Fruit fly (Drosophila melanogaster): ENCODE measurements around the gene Fer1HCH.
A peak's percentile ranks its signal among the peaks of the same experiment; 100 is the strongest.

The Fer1HCH gene

DNA sequence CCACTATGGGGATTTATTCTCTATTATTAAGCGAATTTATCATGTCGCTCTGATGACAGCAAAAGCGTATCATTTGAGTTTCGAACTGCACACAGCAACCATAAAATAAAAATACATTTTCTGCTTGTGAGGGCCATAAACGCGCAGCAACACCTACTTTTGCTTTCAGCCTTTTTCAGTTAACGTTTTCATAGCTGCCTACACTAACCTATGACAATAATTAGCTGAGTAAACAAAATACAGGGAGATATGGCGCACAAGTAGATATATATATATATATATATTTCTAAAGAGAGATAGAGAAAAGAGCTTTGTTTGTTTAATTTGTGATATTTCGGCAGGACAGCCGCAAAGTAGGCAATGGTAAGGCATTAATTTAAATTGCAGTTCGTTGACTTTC is 42.5 kb downstream of the Fer1HCH start:
- no peak for TF ChIP-seq rgr (GFP tag; optimal IDR thresholded peaks at IDR 0.05)
- no peak for TF ChIP-seq Myc (optimal IDR thresholded peaks at IDR 0.05)
- no peak for TF ChIP-seq Hr78 (GFP tag; optimal IDR thresholded peaks at IDR 0.05)
- TF ChIP-seq Vsx2 (GFP tag; optimal IDR thresholded peaks at IDR 0.05; ENCODE audit: partially characterized antibody) = peak; percentile 69
- no peak for TF ChIP-seq Rel (GFP tag; optimal IDR thresholded peaks at IDR 0.05)
- no peak for TF ChIP-seq Rel (tag; optimal IDR thresholded peaks at IDR 0.05)

DNA sequence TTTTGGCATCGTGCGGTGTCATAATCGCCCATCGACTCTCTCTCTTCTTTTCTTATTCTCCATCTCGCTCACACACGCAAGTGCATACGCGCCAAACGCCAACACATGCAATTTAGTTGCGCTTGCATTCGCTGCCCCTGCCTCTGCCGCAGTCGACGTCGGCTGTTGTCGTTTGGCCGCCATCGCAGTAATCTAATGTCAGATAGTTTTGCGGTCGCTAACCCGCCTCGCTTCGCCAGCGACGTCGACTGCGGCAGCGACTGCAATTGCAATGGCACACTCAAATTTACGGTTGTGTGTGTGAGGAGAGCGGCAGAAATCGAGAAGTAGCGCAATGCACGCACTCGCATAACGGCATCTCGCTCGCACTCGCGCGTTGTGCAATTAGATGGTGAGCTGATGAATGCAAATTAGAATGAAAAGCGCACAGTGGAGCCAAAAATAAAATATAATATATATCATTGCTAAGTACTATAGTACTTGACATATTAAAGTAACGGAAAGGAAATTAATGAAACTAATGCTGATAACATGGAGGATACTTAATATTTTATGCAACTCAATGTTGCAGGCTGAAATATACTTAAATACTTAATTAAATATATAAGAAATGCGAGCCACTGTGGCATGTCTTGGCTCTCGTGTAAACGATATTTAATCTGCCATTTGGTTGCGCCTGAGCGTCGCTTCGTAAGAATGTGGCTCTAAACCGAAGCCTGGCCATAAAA is 43.6 kb downstream of the Fer1HCH start:
- no peak for TF ChIP-seq Myc (optimal IDR thresholded peaks at IDR 0.05)
- TF ChIP-seq lola (GFP tag; optimal IDR thresholded peaks at IDR 0.05) = no peak
- TF ChIP-seq Hnf4 (GFP tag; optimal IDR thresholded peaks at IDR 0.05) = no peak
- TF ChIP-seq Sp1 (GFP tag; optimal IDR thresholded peaks at IDR 0.05) = no peak
- no peak for TF ChIP-seq Dif (GFP tag; optimal IDR thresholded peaks at IDR 0.05; ENCODE audit: partially characterized antibody)
- TF ChIP-seq foxo (GFP tag; optimal IDR thresholded peaks at IDR 0.05) = no peak
- TF ChIP-seq brk (GFP tag; optimal IDR thresholded peaks at IDR 0.05) = no peak
- no peak for TF ChIP-seq Hr83 (GFP tag; optimal IDR thresholded peaks at IDR 0.05; ENCODE audit: poor library complexity, severe bottlenecking)
- no peak for TF ChIP-seq Hr78 (GFP tag; optimal IDR thresholded peaks at IDR 0.05)
- no peak for TF ChIP-seq rgr (GFP tag; optimal IDR thresholded peaks at IDR 0.05)
- no peak for TF ChIP-seq fru (GFP tag; optimal IDR thresholded peaks at IDR 0.05)
- TF ChIP-seq tai (GFP tag; optimal IDR thresholded peaks at IDR 0.05) = no peak
- no peak for TF ChIP-seq sv (GFP tag; optimal IDR thresholded peaks at IDR 0.05)
- no peak for TF ChIP-seq br (GFP tag; optimal IDR thresholded peaks at IDR 0.05)
- no peak for TF ChIP-seq CG9705 (GFP tag; optimal IDR thresholded peaks at IDR 0.05)

DNA sequence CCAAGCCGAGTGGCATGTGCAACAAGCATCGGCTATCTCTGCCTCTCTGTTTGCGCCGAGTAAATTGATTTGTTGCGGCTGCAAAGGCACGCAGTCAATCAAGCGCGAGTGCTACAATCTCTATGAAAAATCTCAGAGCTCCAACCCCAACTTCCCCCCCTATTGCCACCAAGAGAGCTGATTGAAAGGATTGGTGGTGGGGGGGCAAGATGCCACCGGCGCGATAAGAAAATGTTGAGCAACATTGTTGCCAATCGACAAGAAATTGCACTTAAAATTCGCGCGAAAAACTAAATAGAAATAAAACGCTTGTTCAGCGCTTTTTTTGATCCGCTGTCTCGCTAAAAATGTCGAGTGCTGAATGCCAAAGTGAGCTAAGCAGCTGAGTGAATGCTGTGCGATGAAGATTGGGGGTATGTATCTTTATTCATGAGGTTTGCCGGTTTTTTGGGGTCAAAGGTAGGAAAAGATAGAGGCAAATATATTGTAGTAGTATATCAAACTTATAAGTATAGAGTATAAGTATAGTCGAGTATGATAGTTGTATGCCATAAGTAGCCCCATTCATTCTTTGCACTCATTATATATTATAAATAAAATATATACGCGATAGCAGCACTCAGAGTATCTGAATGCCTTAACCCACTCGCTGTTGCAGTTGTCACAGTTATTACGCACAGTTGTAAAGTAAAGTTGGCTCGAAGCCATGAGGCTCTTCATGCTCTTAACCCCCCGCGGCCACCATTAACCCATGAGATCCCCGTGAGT is 44.3 kb downstream of the Fer1HCH start:
- TF ChIP-seq Rel (GFP tag; optimal IDR thresholded peaks at IDR 0.05) = no peak
- no peak for TF ChIP-seq Rel (tag; optimal IDR thresholded peaks at IDR 0.05)
- no peak for TF ChIP-seq usp (GFP tag; optimal IDR thresholded peaks at IDR 0.05)
- TF ChIP-seq Hr78 (GFP tag; optimal IDR thresholded peaks at IDR 0.05) = no peak
- TF ChIP-seq Hnf4 (GFP tag; optimal IDR thresholded peaks at IDR 0.05) = no peak
- no peak for TF ChIP-seq CG9705 (GFP tag; optimal IDR thresholded peaks at IDR 0.05)
- TF ChIP-seq Sp1 (GFP tag; optimal IDR thresholded peaks at IDR 0.05) = no peak
- TF ChIP-seq fru (GFP tag; optimal IDR thresholded peaks at IDR 0.05) = no peak
- TF ChIP-seq CrebA (GFP tag; optimal IDR thresholded peaks at IDR 0.05; ENCODE audit: borderline replicate concordance) = no peak
- TF ChIP-seq dmrt93B (GFP tag; optimal IDR thresholded peaks at IDR 0.05) = no peak
- no peak for TF ChIP-seq Myc (optimal IDR thresholded peaks at IDR 0.05)

DNA sequence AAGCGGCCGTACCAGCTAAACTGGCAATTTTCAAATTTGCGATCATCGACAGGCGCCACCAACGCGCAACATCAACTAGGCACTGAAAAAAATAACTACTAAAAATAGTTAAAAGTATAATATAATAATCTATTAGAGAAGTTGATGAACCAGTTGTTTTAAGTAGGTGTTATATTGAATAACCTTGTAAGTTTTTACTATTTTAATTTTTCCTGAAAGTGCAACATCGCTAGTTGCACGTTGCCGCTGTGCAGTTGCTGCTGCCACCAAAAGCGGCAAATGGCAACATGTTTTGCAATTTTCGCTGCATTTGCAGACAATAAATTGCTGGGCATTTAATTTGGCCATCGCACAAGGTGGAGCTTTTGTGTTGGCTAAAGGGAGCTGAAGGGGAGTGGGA is 44.9 kb downstream of the Fer1HCH start:
- TF ChIP-seq Vsx2 (GFP tag; optimal IDR thresholded peaks at IDR 0.05; ENCODE audit: partially characterized antibody) (no peak), ey (GFP tag; optimal IDR thresholded peaks at IDR 0.05) (no peak), brk (GFP tag; optimal IDR thresholded peaks at IDR 0.05) (no peak), OdsH (GFP tag; optimal IDR thresholded peaks at IDR 0.05) (no peak), pan (optimal IDR thresholded peaks at IDR 0.05) (no peak), GATAd (GFP tag; optimal IDR thresholded peaks at IDR 0.05) (no peak), woc (GFP tag; optimal IDR thresholded peaks at IDR 0.05) (no peak), h (GFP tag; optimal IDR thresholded peaks at IDR 0.05) (no peak), N (GFP tag; optimal IDR thresholded peaks at IDR 0.05) (no peak), Sp1 (GFP tag; optimal IDR thresholded peaks at IDR 0.05) (no peak), sage (GFP tag; optimal IDR thresholded peaks at IDR 0.05) (no peak), CG32264 (GFP tag; optimal IDR thresholded peaks at IDR 0.05) (no peak), sv (GFP tag; optimal IDR thresholded peaks at IDR 0.05) (no peak), Dif (GFP tag; optimal IDR thresholded peaks at IDR 0.05; ENCODE audit: partially characterized antibody) (no peak), Abd-B (GFP tag; optimal IDR thresholded peaks at IDR 0.05) (no peak), HLH106 (tag; optimal IDR thresholded peaks at IDR 0.05) (no peak), Hnf4 (GFP tag; optimal IDR thresholded peaks at IDR 0.05) (no peak), Hr83 (GFP tag; optimal IDR thresholded peaks at IDR 0.05; ENCODE audit: poor library complexity, severe bottlenecking) (no peak), Rel (GFP tag; optimal IDR thresholded peaks at IDR 0.05) (no peak), Rel (tag; optimal IDR thresholded peaks at IDR 0.05) (no peak), Myc (optimal IDR thresholded peaks at IDR 0.05) (no peak)

Data from whole organism, wandering third instar larva.